Fruit fly (Drosophila melanogaster) whole organism, embryonic: Measurements from ENCODE around the gene zen.

ENCODE experiments used
- Antp ChIP-seq: fragments of 200-800 bp; sonication (Bioruptor generic); optimal IDR thresholded peaks from 3 replicates; lab custom pipeline; 2016; ENCODE audit warnings: missing biosample characterization, missing genetic modification characterization
- CG10431 ChIP-seq: fragments of 200-800 bp; sonication (Bioruptor generic); optimal IDR thresholded peaks from 3 replicates; lab custom pipeline; 2018; ENCODE audit warnings: missing biosample characterization, mild to moderate bottlenecking, missing genetic modification characterization
- CG11723 ChIP-seq: fragments of 200-800 bp; sonication (Bioruptor generic); optimal IDR thresholded peaks from 2 replicates; lab custom pipeline; 2017; ENCODE audit warnings: missing biosample characterization, mild to moderate bottlenecking, missing genetic modification characterization
- CG12744 ChIP-seq: fragments of 200-800 bp; sonication (Bioruptor generic); optimal IDR thresholded peaks from 2 replicates; lab custom pipeline; 2016; ENCODE audit warnings: missing biosample characterization, missing genetic modification characterization
- CG17568 ChIP-seq: fragments of 200-800 bp; sonication (Bioruptor generic); optimal IDR thresholded peaks from 2 replicates; lab custom pipeline; 2018; ENCODE audit warnings: missing biosample characterization, mild to moderate bottlenecking, missing genetic modification characterization, moderate library complexity
- CG32767 ChIP-seq: fragments of 200-800 bp; sonication (Bioruptor generic); IDR thresholded peaks from 2 replicates; pipeline ENCODE4 v1.3.6; 2022; ENCODE audit warnings: missing biosample characterization, missing genetic modification characterization
- CG3407 ChIP-seq: fragments of 200-800 bp; sonication (Bioruptor generic); optimal IDR thresholded peaks from 2 replicates; lab custom pipeline; 2018; ENCODE audit warnings: missing biosample characterization, mild to moderate bottlenecking, missing genetic modification characterization
- CG43689 ChIP-seq: fragments of 200-800 bp; sonication (Bioruptor generic); IDR thresholded peaks from 2 replicates; pipeline ENCODE4 v1.3.6; 2022; ENCODE audit warnings: missing biosample characterization, missing genetic modification characterization
- CG5245 ChIP-seq: fragments of 200-800 bp; sonication (Bioruptor generic); optimal IDR thresholded peaks from 3 replicates; lab custom pipeline; 2016; ENCODE audit warnings: missing biosample characterization, missing genetic modification characterization
- CG6854 ChIP-seq: fragments of 200-800 bp; sonication (Bioruptor generic); optimal IDR thresholded peaks from 3 replicates; lab custom pipeline; 2017; ENCODE audit warnings: missing biosample characterization, mild to moderate bottlenecking, missing genetic modification characterization
- CG7839 ChIP-seq: fragments of 200-800 bp; sonication (Bioruptor generic); optimal IDR thresholded peaks from 3 replicates; lab custom pipeline; 2018; ENCODE audit warnings: missing biosample characterization, mild to moderate bottlenecking, missing genetic modification characterization, moderate library complexity
- CG8290 ChIP-seq, 3 experiments: fragments of 200-800 bp; sonication (Bioruptor generic); optimal IDR thresholded peaks; 2 replicates each; lab custom pipeline; 2016 to 2019; ENCODE audit warnings: missing biosample characterization in 3 of 3, missing genetic modification characterization in 3 of 3, mild to moderate bottlenecking in 2 of 3, moderate library complexity in 1 of 3
- D ChIP-seq, 2 experiments: fragments of 200-800 bp in 1 of 2; fragments of >200 bp in 1 of 2; sonication (Bioruptor generic) in 1 of 2; optimal IDR thresholded peaks; 2 replicates in 1 of 2; 3 replicates in 1 of 2; lab custom pipeline; 2017; ENCODE audit warnings: mild to moderate bottlenecking in 1 of 2, missing biosample characterization in 1 of 2, missing genetic modification characterization in 1 of 2, missing genetic modification reagents in 1 of 2
- Dll ChIP-seq: fragments of 200-800 bp; sonication (Bioruptor generic); IDR thresholded peaks from 4 replicates; pipeline ENCODE4 v1.3.6; 2022; ENCODE audit warnings: missing biosample characterization, missing genetic modification characterization; ENCODE audit not compliant: partially characterized antibody
- E2f2 ChIP-seq: fragments of 200-800 bp; sonication (Bioruptor generic); IDR thresholded peaks from 2 replicates; pipeline ENCODE4 v1.3.6; 2022; ENCODE audit warnings: missing biosample characterization, missing genetic modification characterization
- HLH54F ChIP-seq: fragments of 200-800 bp; sonication (Bioruptor generic); optimal IDR thresholded peaks from 3 replicates; lab custom pipeline; 2016; ENCODE audit warnings: missing biosample characterization, missing genetic modification characterization
- Hr3 ChIP-seq: fragments of 200-800 bp; sonication (Bioruptor generic); optimal IDR thresholded peaks from 3 replicates; lab custom pipeline; 2016; ENCODE audit warnings: missing biosample characterization, missing genetic modification characterization
- Mrtf ChIP-seq: fragments of 200-800 bp; sonication (Bioruptor generic); IDR thresholded peaks from 3 replicates; pipeline ENCODE4 v1.3.6; 2022; ENCODE audit warnings: missing biosample characterization, missing genetic modification characterization
- NFAT ChIP-seq: fragments of 200-800 bp; sonication (Bioruptor generic); IDR thresholded peaks from 2 replicates; pipeline ENCODE4 v1.3.6; 2022; ENCODE audit warnings: missing biosample characterization, missing genetic modification characterization
- Nf-YB ChIP-seq: fragments of 200-800 bp; sonication (Bioruptor generic); optimal IDR thresholded peaks from 3 replicates; lab custom pipeline; 2019; ENCODE audit warnings: missing biosample characterization, mild to moderate bottlenecking, missing genetic modification characterization, moderate library complexity
- Nf-YC ChIP-seq: fragments of 200-800 bp; optimal IDR thresholded peaks from 3 replicates; lab custom pipeline; 2019; ENCODE audit warnings: missing biosample characterization, mild to moderate bottlenecking, missing genetic modification characterization, moderate library complexity
- Ptx1 ChIP-seq: fragments of 200-800 bp; sonication (Bioruptor generic); IDR thresholded peaks from 2 replicates; pipeline ENCODE4 v1.3.6; 2022; ENCODE audit warnings: missing biosample characterization, missing genetic modification characterization
- ara ChIP-seq: fragments of 200-800 bp; sonication (Bioruptor generic); IDR thresholded peaks from 2 replicates; pipeline ENCODE4 v1.3.6; 2022; ENCODE audit warnings: missing biosample characterization, missing genetic modification characterization
- br ChIP-seq: fragments of >200 bp; optimal IDR thresholded peaks from 2 replicates; lab custom pipeline; 2017
- cg ChIP-seq: fragments of 200-800 bp; sonication (Bioruptor generic); optimal IDR thresholded peaks from 3 replicates; lab custom pipeline; 2019; ENCODE audit warnings: missing biosample characterization, mild to moderate bottlenecking, missing genetic modification characterization, moderate library complexity
- chif ChIP-seq, 2 experiments: fragments of 200-800 bp; sonication (Bioruptor generic); optimal IDR thresholded peaks; 3 replicates each; lab custom pipeline; 2016; ENCODE audit warnings: missing biosample characterization in 2 of 2, missing genetic modification characterization in 2 of 2
- chinmo ChIP-seq: fragments of 200-800 bp; sonication (Bioruptor generic); IDR thresholded peaks from 4 replicates; pipeline ENCODE4 v1.3.6; 2022; ENCODE audit warnings: missing biosample characterization, missing genetic modification characterization; ENCODE audit not compliant: partially characterized antibody
- crc ChIP-seq: fragments of 200-800 bp; sonication (Bioruptor generic); optimal IDR thresholded peaks from 2 replicates; lab custom pipeline; 2016; ENCODE audit warnings: missing biosample characterization, missing genetic modification characterization
- crol ChIP-seq: fragments of 200-800 bp; sonication (Bioruptor generic); IDR thresholded peaks from 2 replicates; pipeline ENCODE4 v1.3.6; 2022; ENCODE audit warnings: missing biosample characterization, missing genetic modification characterization
- cwo ChIP-seq: fragments of 200-800 bp; sonication (Bioruptor generic); optimal IDR thresholded peaks from 3 replicates; lab custom pipeline; 2017; ENCODE audit warnings: missing biosample characterization, missing genetic modification characterization, mild to moderate bottlenecking, moderate library complexity, missing genetic modification reagents
- dmrt99B ChIP-seq: fragments of 200-800 bp; sonication (Bioruptor generic); optimal IDR thresholded peaks from 2 replicates; lab custom pipeline; 2018; ENCODE audit warnings: missing biosample characterization, mild to moderate bottlenecking, missing genetic modification characterization, moderate library complexity
- dysf ChIP-seq: fragments of 200-800 bp; sonication (Bioruptor generic); IDR thresholded peaks from 3 replicates; pipeline ENCODE4 v1.3.6; 2022; ENCODE audit warnings: missing biosample characterization, missing genetic modification characterization
- ems ChIP-seq: fragments of 200-800 bp; sonication (Bioruptor generic); optimal IDR thresholded peaks from 3 replicates; lab custom pipeline; 2016; ENCODE audit warnings: missing biosample characterization, missing genetic modification characterization
- eyg ChIP-seq: fragments of 200-800 bp; sonication (Bioruptor generic); optimal IDR thresholded peaks from 3 replicates; lab custom pipeline; 2016; ENCODE audit warnings: missing biosample characterization, missing genetic modification characterization
- fd96Cb ChIP-seq: fragments of 200-800 bp; sonication (Bioruptor generic); optimal IDR thresholded peaks from 2 replicates; lab custom pipeline; 2018; ENCODE audit warnings: missing biosample characterization, mild to moderate bottlenecking, missing genetic modification characterization, moderate library complexity
- ham ChIP-seq: fragments of 200-800 bp; sonication (Bioruptor generic); IDR thresholded peaks from 2 replicates; pipeline ENCODE4 v1.3.6; 2022; ENCODE audit warnings: missing biosample characterization, missing genetic modification characterization
- hb ChIP-seq: fragments of 200-800 bp; sonication (Bioruptor generic); IDR thresholded peaks from 3 replicates; pipeline ENCODE4 v1.3.6; 2022; ENCODE audit warnings: missing biosample characterization, missing genetic modification characterization; ENCODE audit not compliant: partially characterized antibody
- prd ChIP-seq, 3 experiments: fragments of >200 bp in 2 of 3; fragments of 200-800 bp in 1 of 3; sonication (Bioruptor generic) in 1 of 3; optimal IDR thresholded peaks in 2 of 3; IDR thresholded peaks in 1 of 3; 2 replicates in 2 of 3; 3 replicates in 1 of 3; pipeline versions ENCODE4 v1.3.6 to Lab custom; 2017 to 2022; ENCODE audit warnings: missing biosample characterization in 1 of 3, missing genetic modification characterization in 1 of 3
- pros ChIP-seq: fragments of 200-800 bp; sonication (Bioruptor generic); optimal IDR thresholded peaks from 3 replicates; lab custom pipeline; 2019; ENCODE audit warnings: missing biosample characterization, mild to moderate bottlenecking, missing genetic modification characterization, moderate library complexity
- row ChIP-seq: fragments of 200-800 bp; sonication (Bioruptor generic); IDR thresholded peaks from 3 replicates; pipeline ENCODE4 v1.3.6; 2022; ENCODE audit warnings: missing biosample characterization, missing genetic modification characterization
- salm ChIP-seq: fragments of 200-800 bp; sonication (Bioruptor generic); optimal IDR thresholded peaks from 2 replicates; lab custom pipeline; 2018; ENCODE audit warnings: missing biosample characterization, mild to moderate bottlenecking, missing genetic modification characterization
- sens ChIP-seq: fragments of 200-800 bp; sonication (Bioruptor generic); peaks from one replicate; lab custom pipeline; 2016; ENCODE audit warnings: missing biosample characterization, missing genetic modification characterization
- sqz ChIP-seq: fragments of 200-800 bp; sonication (Bioruptor generic); optimal IDR thresholded peaks from 3 replicates; lab custom pipeline; 2018; ENCODE audit warnings: missing biosample characterization, mild to moderate bottlenecking, missing genetic modification characterization
- tll ChIP-seq, 2 experiments: fragments of 200-800 bp in 1 of 2; fragments of >200 bp in 1 of 2; sonication (Bioruptor generic) in 1 of 2; optimal IDR thresholded peaks; 2 replicates each; lab custom pipeline; 2017 to 2019; ENCODE audit warnings: missing biosample characterization in 2 of 2, missing genetic modification characterization in 2 of 2, mild to moderate bottlenecking in 1 of 2, moderate library complexity in 1 of 2
- tna ChIP-seq: fragments of 200-800 bp; sonication (Bioruptor generic); IDR thresholded peaks from 2 replicates; pipeline ENCODE4 v1.3.6; 2022; ENCODE audit warnings: missing biosample characterization, missing genetic modification characterization; ENCODE audit not compliant: partially characterized antibody
- wek ChIP-seq: fragments of 200-800 bp; sonication (Bioruptor generic); optimal IDR thresholded peaks from 3 replicates; lab custom pipeline; 2018; ENCODE audit warnings: missing biosample characterization, mild to moderate bottlenecking, missing genetic modification characterization, moderate library complexity

Gene zen

dm6 chr3R:6735722-6736121 lies 18.3 kb downstream of the zen start (continued):
- TF ChIP-seq D (optimal IDR thresholded peaks at IDR 0.05; lab: Kevin White, UChicago) (peak; percentile 23), D (GFP tag; optimal IDR thresholded peaks at IDR 0.05; lab: Kevin White, UChicago) (no peak)

- TF ChIP-seq chinmo (GFP tag; lab: Robert Waterston, UW) (0 out of 4 replicates have a peak, but pooled peaks have one; percentile 26), row (GFP tag; lab: Robert Waterston, UW) (no peak), chif (GFP tag; optimal IDR thresholded peaks at IDR 0.05; lab: Kevin White, UChicago) (no peak), cg (GFP tag; lab: Kevin White, UChicago) (peak; percentile 70), Nf-YB (GFP tag; lab: Kevin White, UChicago) (peak; percentile 80), wek (peak; percentile 86), Dll (0 out of 4 replicates have a peak, but pooled peaks have one; percentile 23), sqz (GFP tag; lab: Kevin White, UChicago) (peak; percentile 40), NFAT (GFP tag; lab: Robert Waterston, UW) (no peak), Nf-YC (peak; percentile 64), pros (peak; percentile 47), br (lab: Kevin White, UChicago) (no peak), Ptx1 (GFP tag; lab: Robert Waterston, UW) (no peak), CG17568 (no peak), crol (GFP tag; lab: Robert Waterston, UW) (peak; percentile 81), CG10431 (GFP tag; lab: Kevin White, UChicago) (peak; percentile 73)
Observed at dm6 chr3R:6726119-6726518, 27.9 kb downstream of the zen start.

dm6 chr3R:6723537-6724171 lies 30.3 kb downstream of the zen start:
- TF ChIP-seq tll (GFP tag; optimal IDR thresholded peaks at IDR 0.05; lab: Kevin White, UChicago): peak in 1 of 2 experiments; percentile 94
- peak; percentile 66 for TF ChIP-seq dmrt99B (tag; lab: Kevin White, UChicago)
- peak; percentile 59 for TF ChIP-seq fd96Cb (tag; lab: Kevin White, UChicago)
- no peak for TF ChIP-seq CG3407 (GFP tag; lab: Kevin White, UChicago)
- TF ChIP-seq sens (GFP tag; lab: Kevin White, UChicago): peak; percentile 94
- TF ChIP-seq Hr3 (GFP tag; lab: Kevin White, UChicago): no peak
- TF ChIP-seq E2f2 (GFP tag; lab: Robert Waterston, UW): no peak
- no peak for TF ChIP-seq CG43689
- TF ChIP-seq CG6854: no peak
- no peak for TF ChIP-seq CG32767
- TF ChIP-seq ham (GFP tag; lab: Robert Waterston, UW): no peak
- TF ChIP-seq D (optimal IDR thresholded peaks at IDR 0.05; lab: Kevin White, UChicago): peak; percentile 59
- TF ChIP-seq D (GFP tag; optimal IDR thresholded peaks at IDR 0.05; lab: Kevin White, UChicago): peak; percentile 66
- no peak for TF ChIP-seq hb
- TF ChIP-seq cwo: no peak
- TF ChIP-seq ems (GFP tag; lab: Kevin White, UChicago): no peak
- TF ChIP-seq CG8290 (GFP tag; optimal IDR thresholded peaks at IDR 0.05; lab: Kevin White, UChicago): no peak
- no peak for TF ChIP-seq CG8290 (tag; optimal IDR thresholded peaks at IDR 0.05; lab: Kevin White, UChicago)
- no peak for TF ChIP-seq Mrtf
- peak; percentile 47 for TF ChIP-seq CG7839
- no peak for TF ChIP-seq CG11723 (GFP tag; lab: Kevin White, UChicago)
- TF ChIP-seq eyg: no peak
- TF ChIP-seq HLH54F (GFP tag; lab: Kevin White, UChicago): no peak
- TF ChIP-seq crc (GFP tag; lab: Kevin White, UChicago): no peak
- no peak for TF ChIP-seq prd (optimal IDR thresholded peaks at IDR 0.05; lab: Kevin White, UChicago)
- peak; percentile 69; the same call in 2 of the 3 replicates for TF ChIP-seq prd (GFP tag; IDR thresholded peaks at IDR 0.05; lab: Robert Waterston, UW)
- TF ChIP-seq tna (GFP tag; lab: Robert Waterston, UW): no peak
- 0 out of 2 replicates have a peak, but pooled peaks have one; percentile 40 for TF ChIP-seq ara
- TF ChIP-seq dysf (GFP tag; lab: Robert Waterston, UW): no peak
- peak; percentile 14 for TF ChIP-seq Antp
- TF ChIP-seq salm (tag; lab: Kevin White, UChicago): no peak
- no peak for TF ChIP-seq CG5245 (GFP tag; lab: Kevin White, UChicago)
- TF ChIP-seq CG12744 (GFP tag; lab: Kevin White, UChicago): no peak
